Worm (Caenorhabditis elegans) whole organism, L2 larva: ENCODE results near the gene mbf-1.

Source experiments
- ceh-82 ChIP-seq: fragments of 150-350 bp; optimal IDR thresholded peaks from 2 replicates; lab custom pipeline; 2014; ENCODE audit warnings: missing biosample characterization, missing genetic modification characterization
- lin-13 ChIP-seq: fragments of 150-350 bp; optimal IDR thresholded peaks from 2 replicates; lab custom pipeline; 2014; ENCODE audit warnings: missing biosample characterization, missing genetic modification reagents, missing genetic modification characterization
- nhr-129 ChIP-seq: fragments of 150-350 bp; optimal IDR thresholded peaks from 2 replicates; lab custom pipeline; 2014; ENCODE audit warnings: missing biosample characterization, missing genetic modification characterization

- TF ChIP-seq nhr-129 (tag; lab: Kevin White, UChicago): no peak
- TF ChIP-seq ceh-82 (tag; lab: Kevin White, UChicago): no peak
- TF ChIP-seq lin-13 (GFP tag; lab: Kevin White, UChicago): no peak
Observed at ce11 chrIV:11459684-11460083, 20.5 kb downstream of the mbf-1 start, which contains the start of gene npr-3.
